Fruit fly (Drosophila melanogaster) whole organism, prepupa: ENCODE data around the gene CG7841.

Source experiments
- CG10631 ChIP-seq: fragments of 200-800 bp; sonication (Bioruptor generic); optimal IDR thresholded peaks from 2 replicates; lab custom pipeline; 2016; ENCODE audit warnings: missing biosample characterization, missing genetic modification characterization
- CG10669 ChIP-seq: fragments of 200-800 bp; sonication (Bioruptor generic); optimal IDR thresholded peaks from 3 replicates; lab custom pipeline; 2018; ENCODE audit warnings: missing biosample characterization, mild to moderate bottlenecking, missing genetic modification characterization, moderate library complexity
- CG11762 ChIP-seq: fragments of 200-800 bp; sonication (Bioruptor generic); optimal IDR thresholded peaks from 3 replicates; lab custom pipeline; 2016; ENCODE audit warnings: missing biosample characterization, missing genetic modification characterization; ENCODE audit not compliant: insufficient read depth
- CG11902 ChIP-seq: fragments of 200-800 bp; sonication (Bioruptor generic); optimal IDR thresholded peaks from 3 replicates; lab custom pipeline; 2016; ENCODE audit warnings: missing biosample characterization, missing genetic modification characterization
- CG1621 ChIP-seq: fragments of 200-800 bp; sonication (Bioruptor generic); optimal IDR thresholded peaks from 3 replicates; lab custom pipeline; 2018; ENCODE audit warnings: missing biosample characterization, mild to moderate bottlenecking, missing genetic modification characterization
- CG16779 ChIP-seq: fragments of 200-800 bp; sonication (Bioruptor generic); optimal IDR thresholded peaks from 3 replicates; lab custom pipeline; 2017; ENCODE audit warnings: missing biosample characterization, mild to moderate bottlenecking, missing genetic modification characterization
- CG31627 ChIP-seq: fragments of 200-800 bp; sonication (Bioruptor generic); optimal IDR thresholded peaks from 3 replicates; lab custom pipeline; 2016; ENCODE audit warnings: missing biosample characterization, missing genetic modification characterization
- CG32006 ChIP-seq: fragments of 200-800 bp; sonication (Bioruptor generic); optimal IDR thresholded peaks from 3 replicates; lab custom pipeline; 2017; ENCODE audit warnings: missing biosample characterization, mild to moderate bottlenecking, missing genetic modification characterization
- CG34406 ChIP-seq: fragments of 200-800 bp; sonication (Bioruptor generic); optimal IDR thresholded peaks from 3 replicates; lab custom pipeline; 2016; ENCODE audit warnings: missing biosample characterization, missing genetic modification characterization
- CG3919 ChIP-seq: fragments of 200-800 bp; sonication (Bioruptor generic); optimal IDR thresholded peaks from 3 replicates; lab custom pipeline; 2016; ENCODE audit warnings: missing biosample characterization, missing genetic modification characterization
- CG4318 ChIP-seq: fragments of 200-800 bp; sonication (Bioruptor generic); optimal IDR thresholded peaks from 3 replicates; lab custom pipeline; 2017; ENCODE audit warnings: missing biosample characterization, mild to moderate bottlenecking, missing genetic modification characterization
- CG6163 ChIP-seq: fragments of 200-800 bp; sonication (Bioruptor generic); IDR thresholded peaks from 3 replicates; pipeline ENCODE4 v1.3.6; 2022; ENCODE audit warnings: missing biosample characterization, missing genetic modification characterization
- CG6276 ChIP-seq: fragments of 200-800 bp; sonication (Bioruptor generic); optimal IDR thresholded peaks from 2 replicates; lab custom pipeline; 2017; ENCODE audit warnings: missing biosample characterization, mild to moderate bottlenecking, missing genetic modification characterization
- CG6792 ChIP-seq: fragments of 200-800 bp; sonication (Bioruptor generic); optimal IDR thresholded peaks from 3 replicates; lab custom pipeline; 2016; ENCODE audit warnings: missing biosample characterization, missing genetic modification characterization
- CG6808 ChIP-seq: fragments of 200-800 bp; sonication (Bioruptor generic); optimal IDR thresholded peaks from 3 replicates; lab custom pipeline; 2017; ENCODE audit warnings: missing biosample characterization, missing genetic modification characterization, mild to moderate bottlenecking, moderate library complexity, missing genetic modification reagents
- CG6854 ChIP-seq: fragments of 200-800 bp; sonication (Bioruptor generic); optimal IDR thresholded peaks from 2 replicates; lab custom pipeline; 2017; ENCODE audit warnings: missing biosample characterization, mild to moderate bottlenecking, missing genetic modification characterization
- CG7368 ChIP-seq: fragments of 200-800 bp; sonication (Bioruptor generic); optimal IDR thresholded peaks from 3 replicates; lab custom pipeline; 2016; ENCODE audit warnings: missing biosample characterization, missing genetic modification characterization
- CG8319 ChIP-seq: fragments of 200-800 bp; sonication (Bioruptor generic); optimal IDR thresholded peaks from 3 replicates; lab custom pipeline; 2016; ENCODE audit warnings: missing biosample characterization, missing genetic modification characterization
- CG8632 ChIP-seq: fragments of 200-800 bp; sonication (Bioruptor generic); optimal IDR thresholded peaks from 3 replicates; lab custom pipeline; 2016; ENCODE audit warnings: missing biosample characterization, missing genetic modification characterization
- CG9139 ChIP-seq: fragments of 200-800 bp; sonication (Bioruptor generic); optimal IDR thresholded peaks from 3 replicates; lab custom pipeline; 2017; ENCODE audit warnings: missing biosample characterization, mild to moderate bottlenecking, missing genetic modification characterization
- Eip75B ChIP-seq: fragments of 200-800 bp; sonication (Bioruptor generic); optimal IDR thresholded peaks from 3 replicates; lab custom pipeline; 2016; ENCODE audit warnings: missing biosample characterization, missing genetic modification characterization
- Eip78C ChIP-seq: fragments of 200-800 bp; sonication (Bioruptor generic); peaks from one replicate; lab custom pipeline; 2016; ENCODE audit warnings: missing biosample characterization, missing genetic modification characterization
- Eip93F ChIP-seq: fragments of 200-800 bp; sonication (Bioruptor generic); optimal IDR thresholded peaks from 2 replicates; lab custom pipeline; 2016; ENCODE audit warnings: missing biosample characterization, mild to moderate bottlenecking, missing genetic modification characterization
- Ets21C ChIP-seq: fragments of 200-800 bp; sonication (Bioruptor generic); optimal IDR thresholded peaks from 3 replicates; lab custom pipeline; 2016; ENCODE audit warnings: missing biosample characterization, missing genetic modification characterization
- Ets96B ChIP-seq: fragments of 200-800 bp; optimal IDR thresholded peaks from 2 replicates; lab custom pipeline; 2019; ENCODE audit warnings: missing biosample characterization, mild to moderate bottlenecking, missing genetic modification characterization, moderate library complexity
- Gug ChIP-seq: fragments of 200-800 bp; sonication (Bioruptor generic); IDR thresholded peaks from 2 replicates; pipeline ENCODE4 v1.3.6; 2022; ENCODE audit warnings: missing biosample characterization, missing genetic modification characterization
- Hr4 ChIP-seq: fragments of 200-800 bp; sonication (Bioruptor generic); optimal IDR thresholded peaks from 3 replicates; lab custom pipeline; 2016; ENCODE audit warnings: missing biosample characterization, missing genetic modification characterization
- Met ChIP-seq: fragments of 200-800 bp; sonication (Bioruptor generic); optimal IDR thresholded peaks from 3 replicates; lab custom pipeline; 2016; ENCODE audit warnings: missing biosample characterization, missing genetic modification characterization
- Smox ChIP-seq: fragments of 200-800 bp; sonication (Bioruptor generic); optimal IDR thresholded peaks from 3 replicates; lab custom pipeline; 2016; ENCODE audit warnings: missing biosample characterization, missing genetic modification characterization
- Sox14 ChIP-seq: fragments of 200-800 bp; sonication (Bioruptor generic); optimal IDR thresholded peaks from 3 replicates; lab custom pipeline; 2016; ENCODE audit warnings: missing biosample characterization, missing genetic modification characterization
- Sox15 ChIP-seq: fragments of 200-800 bp; sonication (Bioruptor generic); optimal IDR thresholded peaks from 3 replicates; lab custom pipeline; 2016; ENCODE audit warnings: missing biosample characterization, missing genetic modification characterization
- achi ChIP-seq: fragments of 200-800 bp; sonication (Bioruptor generic); optimal IDR thresholded peaks from 3 replicates; lab custom pipeline; 2016; ENCODE audit warnings: missing biosample characterization, missing genetic modification characterization
- acj6 ChIP-seq: fragments of 200-800 bp; sonication (Bioruptor generic); optimal IDR thresholded peaks from 3 replicates; lab custom pipeline; 2016; ENCODE audit warnings: missing biosample characterization, missing genetic modification characterization
- cyc ChIP-seq: fragments of 200-800 bp; sonication (Bioruptor generic); optimal IDR thresholded peaks from 3 replicates; lab custom pipeline; 2016; ENCODE audit warnings: missing biosample characterization, missing genetic modification characterization
- dsx ChIP-seq: fragments of 200-800 bp; optimal IDR thresholded peaks from 3 replicates; lab custom pipeline; 2019; ENCODE audit warnings: missing biosample characterization, mild to moderate bottlenecking, missing genetic modification characterization, moderate library complexity; ENCODE audit not compliant: poor library complexity, severe bottlenecking
- eg ChIP-seq: fragments of 200-800 bp; sonication (Bioruptor generic); IDR thresholded peaks from 3 replicates; pipeline ENCODE4 v1.3.6; 2022; ENCODE audit warnings: missing biosample characterization, missing genetic modification characterization
- esn ChIP-seq: fragments of 200-800 bp; sonication (Bioruptor generic); optimal IDR thresholded peaks from 2 replicates; lab custom pipeline; 2016; ENCODE audit warnings: missing biosample characterization, mild to moderate bottlenecking, missing genetic modification characterization, moderate library complexity
- fd59A ChIP-seq: fragments of 200-800 bp; sonication (Bioruptor generic); optimal IDR thresholded peaks from 2 replicates; lab custom pipeline; 2017; ENCODE audit warnings: missing biosample characterization, mild to moderate bottlenecking, missing genetic modification characterization, missing genetic modification reagents
- lz ChIP-seq: fragments of 200-800 bp; sonication (Bioruptor generic); optimal IDR thresholded peaks from 3 replicates; lab custom pipeline; 2016; ENCODE audit warnings: missing biosample characterization, missing genetic modification characterization
- net ChIP-seq: fragments of 200-800 bp; sonication (Bioruptor generic); optimal IDR thresholded peaks from 3 replicates; lab custom pipeline; 2016; ENCODE audit warnings: missing biosample characterization, missing genetic modification characterization
- pdm3 ChIP-seq: fragments of 200-800 bp; sonication (Bioruptor generic); optimal IDR thresholded peaks from 3 replicates; lab custom pipeline; 2016; ENCODE audit warnings: missing biosample characterization, missing genetic modification characterization
- salr ChIP-seq, 2 experiments: fragments of 200-800 bp; sonication (Bioruptor generic); optimal IDR thresholded peaks; 3 replicates each; lab custom pipeline; 2016 to 2018; ENCODE audit warnings: missing biosample characterization in 2 of 2, missing genetic modification characterization in 2 of 2, mild to moderate bottlenecking in 1 of 2
- spab ChIP-seq: fragments of 200-800 bp; sonication (Bioruptor generic); optimal IDR thresholded peaks from 2 replicates; lab custom pipeline; 2017; ENCODE audit warnings: missing biosample characterization, mild to moderate bottlenecking, missing genetic modification characterization, missing genetic modification reagents
- ss ChIP-seq, 2 experiments: fragments of 200-800 bp; sonication (Bioruptor generic); optimal IDR thresholded peaks; 2 replicates in 1 of 2; 3 replicates in 1 of 2; lab custom pipeline; 2017 to 2018; ENCODE audit warnings: mild to moderate bottlenecking in 2 of 2, missing biosample characterization in 2 of 2, missing genetic modification characterization in 2 of 2, moderate library complexity in 1 of 2
- svp ChIP-seq: fragments of 200-800 bp; sonication (Bioruptor generic); peaks from one replicate; lab custom pipeline; 2016; ENCODE audit warnings: missing biosample characterization, missing genetic modification characterization
- vri ChIP-seq: fragments of 200-800 bp; sonication (Bioruptor generic); optimal IDR thresholded peaks from 3 replicates; lab custom pipeline; 2016; ENCODE audit warnings: missing biosample characterization, mild to moderate bottlenecking, missing genetic modification characterization

The CG7841 gene

dm6 chr3L:15533402-15534129, 25.5 kb upstream of the CG7841 start (continued):
- peak; percentile 54 for TF ChIP-seq dsx
- TF ChIP-seq Sox14 = peak; percentile 88
- peak; percentile 87 for TF ChIP-seq esn (GFP tag; lab: Kevin White, UChicago)
- peak; percentile 20 for TF ChIP-seq CG4318 (GFP tag; lab: Kevin White, UChicago)
- peak; percentile 78 for TF ChIP-seq Smox (GFP tag; lab: Kevin White, UChicago)
- TF ChIP-seq Ets21C (GFP tag; lab: Kevin White, UChicago) = peak; percentile 79
- peak; percentile 64 for TF ChIP-seq acj6 (GFP tag; lab: Kevin White, UChicago)
- peak; percentile 90 for TF ChIP-seq Met (GFP tag; lab: Kevin White, UChicago)
- peak; percentile 69 for TF ChIP-seq CG32006 (GFP tag; lab: Kevin White, UChicago)
- TF ChIP-seq CG3919 (GFP tag; lab: Kevin White, UChicago) = peak; percentile 68
- TF ChIP-seq eg = peak; percentile 39; the same call in 2 of the 3 replicates
- TF ChIP-seq CG6792 (GFP tag; lab: Kevin White, UChicago) = peak; percentile 69
- TF ChIP-seq Eip78C (GFP tag; lab: Kevin White, UChicago) = peak; percentile 94
- peak; percentile 35 for TF ChIP-seq CG11762
- TF ChIP-seq CG16779 = peak; percentile 47
- peak; percentile 35 for TF ChIP-seq CG11902 (GFP tag; lab: Kevin White, UChicago)
- peak; percentile 86 for TF ChIP-seq CG31627 (GFP tag; lab: Kevin White, UChicago)
- TF ChIP-seq spab (GFP tag; lab: Kevin White, UChicago) = peak; percentile 55
- TF ChIP-seq ss (GFP tag; optimal IDR thresholded peaks at IDR 0.05; lab: Kevin White, UChicago) = peak; percentile 64 to 66
- TF ChIP-seq net (GFP tag; lab: Kevin White, UChicago) = peak; percentile 50
- peak; percentile 54 for TF ChIP-seq CG1621 (tag; lab: Kevin White, UChicago)

dm6 chr3L:15532368-15533030, 24.4 kb upstream of the CG7841 start:
- peak; percentile 44 for TF ChIP-seq CG11762
- TF ChIP-seq CG7368 (GFP tag; lab: Kevin White, UChicago) = no peak
- TF ChIP-seq esn (GFP tag; lab: Kevin White, UChicago) = peak; percentile 47
- peak; percentile 77 for TF ChIP-seq CG6276
- TF ChIP-seq net (GFP tag; lab: Kevin White, UChicago) = no peak
- peak; percentile 27 for TF ChIP-seq Ets21C (GFP tag; lab: Kevin White, UChicago)
- peak; percentile 25 for TF ChIP-seq lz (GFP tag; lab: Kevin White, UChicago)
- TF ChIP-seq CG8632 (GFP tag; lab: Kevin White, UChicago) = no peak
- TF ChIP-seq ss (GFP tag; optimal IDR thresholded peaks at IDR 0.05; lab: Kevin White, UChicago) = no peak
- TF ChIP-seq CG31627 (GFP tag; lab: Kevin White, UChicago) = peak; percentile 41
- peak; percentile 45 for TF ChIP-seq CG4318 (GFP tag; lab: Kevin White, UChicago)
- peak; percentile 68 for TF ChIP-seq CG32006 (GFP tag; lab: Kevin White, UChicago)
- TF ChIP-seq CG9139 (GFP tag; lab: Kevin White, UChicago) = no peak
- TF ChIP-seq pdm3 (GFP tag; lab: Kevin White, UChicago) = peak; percentile 41
- TF ChIP-seq vri (GFP tag; lab: Kevin White, UChicago) = peak; percentile 55
- peak; percentile 65 for TF ChIP-seq cyc (GFP tag; lab: Kevin White, UChicago)
- no peak for TF ChIP-seq CG6808 (GFP tag; lab: Kevin White, UChicago)
- TF ChIP-seq CG6854 (GFP tag; lab: Kevin White, UChicago) = peak; percentile 56
- no peak for TF ChIP-seq CG16779
- TF ChIP-seq CG8319 (GFP tag; lab: Kevin White, UChicago) = peak; percentile 3
- peak; percentile 11 for TF ChIP-seq achi (GFP tag; lab: Kevin White, UChicago)
- no peak for TF ChIP-seq CG34406 (GFP tag; lab: Kevin White, UChicago)
- TF ChIP-seq CG10631 (GFP tag; lab: Kevin White, UChicago) = peak; percentile 49
- peak; percentile 52 for TF ChIP-seq spab (GFP tag; lab: Kevin White, UChicago)
- peak; percentile 47 for TF ChIP-seq Hr4 (GFP tag; lab: Kevin White, UChicago)
- TF ChIP-seq CG6163 (GFP tag; lab: Robert Waterston, UW) = peak; percentile 68
- peak; percentile 34 for TF ChIP-seq Eip93F (GFP tag; lab: Kevin White, UChicago)
- peak; percentile 72; the same call in 2 of the 3 replicates for TF ChIP-seq eg
- TF ChIP-seq CG10669 = peak; percentile 35
- peak; percentile 95 for TF ChIP-seq svp (GFP tag; lab: Kevin White, UChicago)
- TF ChIP-seq Gug = peak; percentile 58
- no peak for TF ChIP-seq fd59A
- TF ChIP-seq Ets96B (tag; lab: Kevin White, UChicago) = peak; percentile 10
- no peak for TF ChIP-seq Sox15 (GFP tag; lab: Kevin White, UChicago)
- peak; percentile 38 for TF ChIP-seq Eip75B (GFP tag; lab: Kevin White, UChicago)
- peak in 1 of 2 experiments; percentile 57 for TF ChIP-seq salr (GFP tag; optimal IDR thresholded peaks at IDR 0.05; lab: Kevin White, UChicago)
